Worm (Caenorhabditis elegans) whole organism, L4 larva: ENCODE data around the gene chil-12.

Experiments
- R02D3.7 ChIP-seq: fragments of 150-350 bp; sonication (generic microtip); optimal IDR thresholded peaks from 3 replicates; lab custom pipeline; 2014; ENCODE audit warnings: missing biosample characterization, missing genetic modification characterization
- aha-1 ChIP-seq: fragments of 150-350 bp; peaks from one replicate; lab custom pipeline; 2014; ENCODE audit warnings: missing biosample characterization, missing genetic modification characterization
- fos-1 ChIP-seq: fragments of 150-350 bp; optimal IDR thresholded peaks from 2 replicates; lab custom pipeline; 2014; ENCODE audit warnings: missing biosample characterization, missing genetic modification characterization
- lir-3 ChIP-seq: sonication (generic microtip); optimal IDR thresholded peaks from 2 replicates; lab custom pipeline; 2016; ENCODE audit warnings: mild to moderate bottlenecking, missing genetic modification characterization, missing compliant biosample characterization
- madf-9 ChIP-seq: fragments of 200-800 bp; sonication (Bioruptor generic); conservative IDR thresholded peaks from 2 replicates; pipeline ENCODE4 v1.3.6; 2022; ENCODE audit warnings: missing genetic modification reagents, missing genetic modification characterization, missing compliant biosample characterization
- mdt-29 ChIP-seq: fragments of 200-800 bp; sonication (Bioruptor generic); IDR thresholded peaks from 2 replicates; pipeline ENCODE4 v1.3.6; 2022; ENCODE audit warnings: missing genetic modification reagents, missing genetic modification characterization, missing compliant biosample characterization
- nhr-11 ChIP-seq: fragments of 150-350 bp; optimal IDR thresholded peaks from 2 replicates; lab custom pipeline; 2014; ENCODE audit warnings: missing biosample characterization, missing genetic modification characterization
- nhr-237 ChIP-seq: sonication (generic microtip); optimal IDR thresholded peaks from 2 replicates; lab custom pipeline; 2017; ENCODE audit warnings: missing biosample characterization, missing genetic modification characterization
- nhr-28 ChIP-seq: fragments of 150-350 bp; optimal IDR thresholded peaks from 2 replicates; lab custom pipeline; 2014; ENCODE audit warnings: missing biosample characterization, missing genetic modification characterization
- nhr-6 ChIP-seq: fragments of 150-350 bp; optimal IDR thresholded peaks from 2 replicates; lab custom pipeline; 2014; ENCODE audit warnings: missing biosample characterization, missing genetic modification characterization
- zag-1 ChIP-seq: fragments of 150-350 bp; optimal IDR thresholded peaks from 2 replicates; lab custom pipeline; 2014; ENCODE audit warnings: missing biosample characterization, missing genetic modification characterization

- TF ChIP-seq madf-9, result no peak
- TF ChIP-seq mdt-29 (GFP tag; lab: Robert Waterston, UW), result no peak
- TF ChIP-seq nhr-6 (tag; lab: Kevin White, UChicago), result no peak
- TF ChIP-seq nhr-28 (tag; lab: Kevin White, UChicago), result no peak
- no peak for TF ChIP-seq nhr-11
- no peak for TF ChIP-seq R02D3.7 (tag; lab: Kevin White, UChicago)
- TF ChIP-seq fos-1, result no peak
- no peak for TF ChIP-seq nhr-237 (tag; lab: Kevin White, UChicago)
- TF ChIP-seq zag-1 (tag; lab: Kevin White, UChicago), result no peak
- TF ChIP-seq aha-1 (tag; lab: Kevin White, UChicago), result no peak
- TF ChIP-seq lir-3 (tag; lab: Kevin White, UChicago), result no peak
Measured at ce11 chrV:15191971-15192370, 49.4 kb upstream of the chil-12 start.
